Fruit fly (Drosophila melanogaster): ENCODE measurements around the gene Rab26.

Gene Rab26

DNA sequence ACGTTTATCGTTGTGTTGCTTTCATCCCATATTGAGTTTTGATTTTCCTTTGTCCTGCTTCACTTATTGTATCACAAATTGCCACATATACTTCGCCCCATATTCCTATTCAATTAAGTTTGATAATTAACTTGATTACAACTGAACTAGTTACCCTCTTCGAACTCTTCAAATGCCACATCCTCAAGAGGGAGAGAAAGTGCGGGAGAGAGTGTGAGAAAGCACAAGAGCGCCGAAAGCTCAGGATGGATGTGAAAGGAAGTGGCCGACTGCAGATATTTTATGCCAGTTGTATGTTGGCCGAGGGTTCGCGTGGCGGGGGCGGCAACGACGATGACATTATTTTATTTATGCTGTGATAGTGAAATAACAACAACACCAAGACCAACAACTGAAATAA, at the start of gene Rab26:
Gene Rab26 (plus strand): TSS at position 301 of the 400 bp plus-strand sequence.
- no peak for TF ChIP-seq usp (GFP tag; optimal IDR thresholded peaks at IDR 0.05)
- TF ChIP-seq CG8478 (optimal IDR thresholded peaks at IDR 0.05): no peak
- TF ChIP-seq pan (optimal IDR thresholded peaks at IDR 0.05): no peak
- no peak for TF ChIP-seq EcR (GFP tag; optimal IDR thresholded peaks at IDR 0.05)
- no peak for TF ChIP-seq psq (optimal IDR thresholded peaks at IDR 0.05)
- TF ChIP-seq Dll (optimal IDR thresholded peaks at IDR 0.05): no peak

DNA sequence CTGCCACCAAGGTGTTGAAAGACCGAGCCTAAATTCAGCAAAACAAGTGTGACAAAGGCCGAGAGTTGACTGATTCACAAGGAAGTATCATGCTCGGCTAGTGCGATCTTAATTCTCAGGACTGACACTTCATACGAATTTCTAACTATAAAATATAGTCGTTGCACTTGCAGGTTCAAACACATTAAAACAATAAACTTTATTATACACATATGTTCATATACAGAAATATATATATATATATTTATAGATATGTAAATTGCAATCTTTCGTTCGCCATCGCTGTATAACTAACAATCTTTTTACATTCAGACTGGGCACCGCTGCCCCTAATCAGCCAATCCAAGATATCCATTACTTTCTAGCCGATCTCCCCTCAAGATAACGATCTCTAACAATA, 48.1 kb upstream of the Rab26 start, which contains the start of gene CG9389:
Gene CG9389 (minus strand): TSS at position 101 of the 400 bp plus-strand sequence.
- TF ChIP-seq CG8478 (optimal IDR thresholded peaks at IDR 0.05) (no peak), usp (GFP tag; optimal IDR thresholded peaks at IDR 0.05) (no peak)

DNA sequence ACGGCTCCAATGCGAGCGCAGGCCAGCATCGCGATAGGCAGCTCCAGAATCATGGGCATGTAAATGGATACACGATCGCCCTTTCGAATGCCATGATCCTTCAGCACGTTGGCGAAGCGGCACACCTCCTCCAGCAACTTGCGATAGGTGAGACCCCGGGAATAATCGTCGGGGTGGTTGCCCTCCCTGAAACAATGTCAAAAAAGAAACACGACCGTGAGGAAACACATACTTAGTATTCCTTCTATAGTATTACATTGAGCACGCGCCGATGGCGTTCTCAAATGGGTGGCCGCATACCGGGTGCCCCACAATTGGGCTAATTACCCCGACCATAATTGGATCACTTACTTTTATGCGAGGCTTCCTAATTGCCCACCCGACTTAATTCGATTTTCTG, 45.1 kb upstream of the Rab26 start:
- TF ChIP-seq Dll (optimal IDR thresholded peaks at IDR 0.05): no peak
- TF ChIP-seq pan (optimal IDR thresholded peaks at IDR 0.05): no peak
- no peak for TF ChIP-seq usp (GFP tag; optimal IDR thresholded peaks at IDR 0.05)
- TF ChIP-seq CG8478 (optimal IDR thresholded peaks at IDR 0.05): no peak
- TF ChIP-seq psq (optimal IDR thresholded peaks at IDR 0.05): no peak
- no peak for TF ChIP-seq EcR (GFP tag; optimal IDR thresholded peaks at IDR 0.05)

DNA sequence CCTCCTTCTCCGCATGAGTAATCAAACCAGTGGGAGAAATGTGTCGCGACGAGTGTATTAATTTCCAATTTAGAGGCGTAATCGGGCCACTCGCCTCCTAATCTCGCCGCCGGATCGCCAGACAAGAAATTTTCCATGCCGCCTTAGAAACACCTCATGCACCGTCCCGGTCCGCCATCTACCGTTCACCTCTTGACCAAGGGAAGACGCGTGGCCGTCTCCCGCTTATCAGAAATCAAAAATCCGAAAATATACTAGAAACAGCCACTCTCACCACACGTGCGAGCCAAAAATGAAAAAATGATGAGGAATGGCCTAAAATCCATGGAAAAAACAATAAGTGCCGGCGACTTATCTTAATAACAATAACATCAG, 42.7 kb upstream of the Rab26 start:
- no peak for TF ChIP-seq CG8478 (optimal IDR thresholded peaks at IDR 0.05)
- no peak for TF ChIP-seq Dll (optimal IDR thresholded peaks at IDR 0.05)
- TF ChIP-seq psq (optimal IDR thresholded peaks at IDR 0.05): no peak
- no peak for TF ChIP-seq pan (optimal IDR thresholded peaks at IDR 0.05)
- TF ChIP-seq usp (GFP tag; optimal IDR thresholded peaks at IDR 0.05): no peak
- TF ChIP-seq EcR (GFP tag; optimal IDR thresholded peaks at IDR 0.05): no peak

DNA sequence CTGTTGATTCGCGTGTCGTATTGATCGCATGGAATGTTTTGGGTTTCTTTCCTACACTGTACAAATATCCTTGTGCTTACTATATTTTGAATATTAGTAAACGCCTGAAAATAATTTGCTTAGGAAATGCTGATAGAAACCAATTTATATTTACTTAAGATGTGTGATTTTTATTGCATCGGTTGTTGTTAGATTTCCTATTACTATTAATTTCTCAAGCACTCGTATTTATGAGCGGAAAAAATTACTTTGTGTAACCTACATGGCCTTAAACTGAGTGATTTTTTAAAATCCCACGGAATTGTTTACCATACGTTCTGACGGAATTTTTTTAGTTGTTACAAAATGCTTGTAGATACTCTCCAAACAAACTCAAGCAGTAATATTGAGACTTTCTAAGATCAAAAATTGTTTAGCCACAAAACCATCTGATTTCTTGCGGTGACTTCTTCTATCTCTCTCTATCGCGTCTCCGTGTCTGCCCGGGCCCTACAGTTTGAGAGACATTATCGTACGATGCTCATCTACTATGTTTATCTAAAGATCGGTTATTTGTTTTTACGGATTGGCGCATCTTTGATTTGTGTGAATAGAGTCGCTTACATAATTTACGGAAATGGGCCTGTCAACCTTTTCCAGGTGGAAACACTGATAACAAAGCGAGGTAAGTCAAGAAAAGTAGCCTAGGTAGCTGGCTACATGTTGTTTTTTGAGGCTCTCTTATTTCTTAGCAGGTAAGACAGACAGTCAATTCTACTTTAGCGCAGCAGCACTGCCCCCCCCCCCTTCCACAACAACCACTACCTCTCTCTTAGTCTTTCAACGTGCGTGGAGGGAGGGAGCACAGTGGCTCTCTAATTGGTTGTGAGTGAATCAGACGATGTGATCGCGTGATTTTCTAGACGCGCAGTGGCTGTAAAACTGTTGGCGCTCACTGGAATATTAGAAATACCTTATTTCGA, 42.0 kb upstream of the Rab26 start:
- TF ChIP-seq psq (optimal IDR thresholded peaks at IDR 0.05) (no peak), pan (optimal IDR thresholded peaks at IDR 0.05) (no peak), Dll (optimal IDR thresholded peaks at IDR 0.05) (no peak), CG8478 (optimal IDR thresholded peaks at IDR 0.05) (no peak), EcR (GFP tag; optimal IDR thresholded peaks at IDR 0.05) (no peak), usp (GFP tag; optimal IDR thresholded peaks at IDR 0.05) (no peak)

DNA sequence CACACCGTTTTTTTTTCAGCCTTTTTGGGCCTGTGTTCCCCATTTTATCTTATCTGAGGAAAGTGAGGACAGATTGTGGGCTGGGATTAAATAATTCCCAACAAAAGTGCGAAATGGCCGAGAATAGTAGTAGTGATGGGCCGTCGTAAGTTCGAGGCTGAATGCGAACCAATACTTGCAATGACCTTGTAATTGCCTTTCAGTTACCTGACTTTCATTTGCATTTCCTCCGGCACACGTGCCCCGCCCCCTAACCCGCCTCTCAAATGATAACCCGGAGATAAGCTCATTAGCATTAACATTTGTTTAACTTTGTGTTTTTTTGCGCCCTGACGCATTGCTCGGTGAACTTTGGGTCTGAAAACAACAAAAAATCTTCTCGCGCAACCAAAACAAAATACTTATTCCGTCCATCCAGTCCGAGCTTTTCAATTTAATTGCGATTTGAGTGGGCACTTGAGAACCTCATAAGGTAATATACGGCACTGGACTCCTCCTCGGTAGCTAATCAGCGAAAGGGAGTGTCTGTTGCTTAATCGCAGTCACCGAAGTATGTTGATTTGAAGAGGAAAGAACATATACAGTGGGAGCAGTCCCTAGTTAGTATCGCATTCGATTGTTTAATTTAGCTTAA, 40.6 kb upstream of the Rab26 start:
- TF ChIP-seq pan (optimal IDR thresholded peaks at IDR 0.05) (no peak), psq (optimal IDR thresholded peaks at IDR 0.05) (no peak), EcR (GFP tag; optimal IDR thresholded peaks at IDR 0.05) (no peak), usp (GFP tag; optimal IDR thresholded peaks at IDR 0.05) (no peak), CG8478 (optimal IDR thresholded peaks at IDR 0.05) (no peak), Dll (optimal IDR thresholded peaks at IDR 0.05) (no peak)

DNA sequence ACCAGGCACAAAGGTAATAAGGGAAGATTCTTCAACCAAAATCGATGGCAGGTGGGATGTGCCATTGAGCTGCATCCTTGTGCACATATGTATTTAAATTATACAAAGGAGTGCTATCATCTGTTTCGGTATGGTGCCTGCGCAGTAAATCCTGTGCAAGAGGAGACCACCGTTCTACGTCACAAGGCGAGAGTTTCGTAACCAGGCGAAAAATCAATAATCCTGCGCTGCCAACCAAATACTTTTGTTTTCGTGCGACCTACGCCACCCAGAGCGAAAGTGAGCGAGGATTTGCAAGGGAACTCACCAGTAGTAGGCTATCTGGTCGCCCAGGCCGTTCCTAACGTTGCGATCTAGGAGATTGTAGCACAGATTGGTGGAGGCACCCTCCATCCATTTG, 39.4 kb upstream of the Rab26 start:
- TF ChIP-seq EcR (GFP tag; optimal IDR thresholded peaks at IDR 0.05) (no peak), pan (optimal IDR thresholded peaks at IDR 0.05) (no peak), psq (optimal IDR thresholded peaks at IDR 0.05) (no peak), usp (GFP tag; optimal IDR thresholded peaks at IDR 0.05) (no peak), CG8478 (optimal IDR thresholded peaks at IDR 0.05) (no peak), Dll (optimal IDR thresholded peaks at IDR 0.05) (no peak)

DNA sequence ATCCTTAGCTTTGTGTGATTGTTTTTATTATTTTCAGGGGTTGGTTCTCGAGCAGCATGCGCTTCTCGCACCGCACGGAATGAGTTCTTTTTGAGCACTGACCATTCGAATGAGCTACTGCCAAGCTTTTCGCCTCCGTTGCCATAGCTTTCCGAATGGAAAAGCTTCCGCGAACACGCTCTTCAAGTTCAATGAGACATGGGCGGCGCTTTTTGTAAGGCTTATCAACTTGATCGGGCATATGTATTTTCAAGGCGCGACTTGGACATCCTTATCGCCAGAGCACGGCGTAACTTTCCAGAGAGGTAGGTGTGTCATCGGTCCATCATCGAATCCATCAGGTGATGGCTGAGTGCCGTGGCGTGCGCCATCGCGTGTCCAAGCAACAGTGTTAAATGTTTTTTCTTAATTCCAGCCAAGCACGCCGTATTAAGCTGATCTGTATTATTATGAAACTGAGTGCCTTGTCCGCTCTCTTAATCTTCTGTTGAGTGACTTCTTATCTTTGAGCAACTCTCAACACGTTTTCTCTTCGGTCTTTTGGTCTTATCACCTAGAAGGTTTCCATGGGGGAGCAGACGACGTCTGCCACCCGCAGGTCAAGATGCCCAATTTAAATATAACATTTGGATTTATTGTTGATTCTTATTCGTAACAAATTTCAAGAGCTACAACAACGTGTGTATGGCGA, 38.6 kb upstream of the Rab26 start, which contains the start of gene AcCoAS:
Gene AcCoAS (minus strand): TSS at position 368 of the 691 bp plus-strand sequence.
- TF ChIP-seq CG8478 (optimal IDR thresholded peaks at IDR 0.05) (no peak), usp (GFP tag; optimal IDR thresholded peaks at IDR 0.05) (no peak), psq (optimal IDR thresholded peaks at IDR 0.05) (no peak), Dll (optimal IDR thresholded peaks at IDR 0.05) (no peak), EcR (GFP tag; optimal IDR thresholded peaks at IDR 0.05) (no peak)

DNA sequence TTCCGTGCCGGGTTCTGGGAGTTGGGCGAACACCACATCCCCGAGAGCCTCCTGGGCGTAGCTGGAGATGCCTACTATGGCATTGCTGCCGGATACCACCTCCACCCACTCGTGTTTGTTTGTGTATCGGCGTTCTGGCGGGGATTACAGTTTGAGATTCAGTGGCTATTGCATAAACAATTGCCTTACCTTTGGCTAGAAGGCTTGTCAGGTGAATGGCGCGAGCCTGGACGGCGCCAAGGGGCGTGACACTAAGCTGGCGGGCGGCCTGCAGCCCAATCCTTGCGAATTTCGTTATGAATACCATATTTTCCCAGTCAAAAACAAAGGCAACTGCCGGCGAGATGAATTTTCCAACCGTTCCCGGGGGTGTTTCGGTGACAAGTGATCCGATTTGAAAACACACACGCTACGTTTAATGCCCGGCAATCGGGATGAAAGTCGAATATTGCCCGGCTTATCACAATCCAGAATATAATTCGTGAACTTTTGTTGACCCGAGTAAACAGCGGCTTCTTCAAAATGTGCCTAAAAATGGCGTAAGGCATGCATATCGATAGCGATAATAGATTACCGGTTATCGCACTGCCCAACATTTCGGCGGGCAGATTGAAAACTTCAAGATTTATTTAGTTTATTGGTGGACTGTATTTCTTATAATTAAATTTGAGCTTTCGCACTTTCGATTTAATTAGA, 37.4 kb upstream of the Rab26 start, which contains the start of gene ppl:
Gene ppl (minus strand): TSS at position 511 of the 696 bp plus-strand sequence.
- TF ChIP-seq psq (optimal IDR thresholded peaks at IDR 0.05): no peak
- TF ChIP-seq EcR (GFP tag; optimal IDR thresholded peaks at IDR 0.05): no peak
- TF ChIP-seq pan (optimal IDR thresholded peaks at IDR 0.05): no peak
- TF ChIP-seq usp (GFP tag; optimal IDR thresholded peaks at IDR 0.05): no peak
- no peak for TF ChIP-seq Dll (optimal IDR thresholded peaks at IDR 0.05)
- no peak for TF ChIP-seq CG8478 (optimal IDR thresholded peaks at IDR 0.05)

DNA sequence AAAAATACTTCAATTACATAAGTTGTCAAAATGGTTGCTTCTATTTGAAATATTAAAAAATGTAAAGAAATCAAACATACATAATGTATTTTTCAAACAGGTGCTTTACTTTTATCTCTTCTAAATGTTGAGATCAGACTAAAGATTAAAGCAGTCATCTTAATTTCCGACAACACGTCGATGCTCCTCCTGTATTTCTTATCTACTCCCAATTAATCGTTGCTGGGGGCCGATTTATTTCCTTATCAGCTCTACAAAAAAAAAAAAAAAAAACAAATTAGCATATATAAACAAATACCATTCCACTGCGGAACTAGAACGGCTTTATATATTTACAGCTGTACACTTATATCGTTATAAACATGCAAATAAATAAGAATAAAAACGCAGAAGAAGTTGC, 36.9 kb upstream of the Rab26 start:
- TF ChIP-seq usp (GFP tag; optimal IDR thresholded peaks at IDR 0.05) (no peak), EcR (GFP tag; optimal IDR thresholded peaks at IDR 0.05) (no peak), Dll (optimal IDR thresholded peaks at IDR 0.05) (no peak), psq (optimal IDR thresholded peaks at IDR 0.05) (no peak), pan (optimal IDR thresholded peaks at IDR 0.05) (no peak), CG8478 (optimal IDR thresholded peaks at IDR 0.05) (no peak)

DNA sequence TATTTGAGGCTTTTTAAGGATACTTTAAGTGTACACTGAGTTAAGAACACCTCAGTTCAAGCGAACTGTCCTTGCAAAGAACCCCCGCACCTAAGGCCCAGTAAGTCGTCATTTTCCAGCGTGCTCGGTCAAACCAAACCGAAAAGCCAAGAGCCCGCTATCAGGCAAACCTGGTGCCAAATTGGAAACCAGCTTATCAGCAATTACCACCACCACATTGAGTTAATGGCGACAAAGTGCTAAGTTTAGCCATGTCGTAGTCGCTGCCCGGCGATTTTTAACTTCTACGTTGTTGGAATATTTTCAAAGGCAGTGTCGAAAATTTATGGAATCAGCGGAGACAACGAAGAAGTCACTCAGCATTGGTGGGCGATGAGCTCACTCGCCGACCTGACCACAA, 35.8 kb upstream of the Rab26 start:
- TF ChIP-seq Dll (optimal IDR thresholded peaks at IDR 0.05): no peak
- TF ChIP-seq usp (GFP tag; optimal IDR thresholded peaks at IDR 0.05): no peak
- no peak for TF ChIP-seq CG8478 (optimal IDR thresholded peaks at IDR 0.05)
- no peak for TF ChIP-seq EcR (GFP tag; optimal IDR thresholded peaks at IDR 0.05)
- TF ChIP-seq psq (optimal IDR thresholded peaks at IDR 0.05): no peak
- TF ChIP-seq pan (optimal IDR thresholded peaks at IDR 0.05): no peak
